Worm (Caenorhabditis elegans) whole organism, L4/young adult: ENCODE data around the gene K06H6.5.

Source experiments
- dao-5 ChIP-seq: sonication (generic microtip); optimal IDR thresholded peaks from 2 replicates; lab custom pipeline; 2016; ENCODE audit warnings: missing genotype, missing genetic modification characterization, moderate library complexity, missing compliant biosample characterization
- him-1 ChIP-seq: sonication (generic microtip); optimal IDR thresholded peaks from 2 replicates; lab custom pipeline; 2016; ENCODE audit warnings: missing genotype, missing genetic modification reagents, missing genetic modification characterization, missing compliant biosample characterization

DNA sequence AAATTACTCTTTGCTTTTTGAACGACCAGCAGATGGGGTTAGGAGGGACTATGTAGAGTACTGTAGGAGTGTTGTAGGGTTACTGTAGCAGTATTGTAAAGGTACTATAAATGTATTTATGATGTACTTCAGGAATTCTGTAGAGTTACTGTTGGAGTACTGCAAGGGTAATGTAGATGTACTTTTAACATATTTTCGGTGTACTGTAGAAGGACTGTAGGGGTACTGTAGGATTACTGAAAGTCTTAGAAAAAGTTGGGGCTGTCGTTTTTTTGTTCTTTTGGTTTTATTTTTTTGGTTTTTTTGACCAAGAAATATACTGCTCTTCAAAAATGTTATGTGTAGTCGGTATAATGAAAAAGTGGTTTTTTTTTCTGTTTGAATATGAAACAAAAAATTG is 22.5 kb downstream of the K06H6.5 start:
- no peak for TF ChIP-seq him-1 (tag; lab: Kevin White, UChicago)
- TF ChIP-seq dao-5 = no peak
